Worm (Caenorhabditis elegans): Measurements from ENCODE around the gene iglr-1.

DNA sequence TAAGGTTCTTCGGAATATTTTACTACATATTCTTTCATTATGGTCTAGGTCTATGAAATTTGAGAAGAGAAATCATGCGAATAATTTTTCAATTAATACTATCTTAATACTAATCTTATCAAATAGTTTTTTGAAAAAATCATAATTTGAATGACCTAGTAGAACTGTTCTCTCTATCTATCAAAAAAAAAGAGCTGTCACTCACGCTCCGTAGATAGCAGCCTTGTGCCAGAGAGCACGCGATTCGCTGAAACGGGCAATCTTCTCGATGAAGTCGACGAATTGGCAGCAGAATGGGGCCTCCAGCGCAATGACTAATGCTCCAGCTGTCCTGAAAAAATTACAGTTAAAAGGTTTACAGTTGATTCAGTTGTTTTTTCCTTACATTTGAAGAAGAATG is 21.6 kb downstream of the iglr-1 start:
- no peak for TF ChIP-seq lin-13 (GFP tag; optimal IDR thresholded peaks at IDR 0.05)
- TF ChIP-seq ztf-11 (tag; optimal IDR thresholded peaks at IDR 0.05) = no peak
- no peak for TF ChIP-seq unc-130 (tag; optimal IDR thresholded peaks at IDR 0.05)
- TF ChIP-seq jun-1 (tag; optimal IDR thresholded peaks at IDR 0.05) = no peak
- no peak for TF ChIP-seq elt-3 (tag; optimal IDR thresholded peaks at IDR 0.05)
- TF ChIP-seq ceh-88 (GFP tag; IDR thresholded peaks at IDR 0.05) = no peak
- no peak for TF ChIP-seq unc-62 (GFP tag; optimal IDR thresholded peaks at IDR 0.05)
- TF ChIP-seq C16A3.4 (tag; optimal IDR thresholded peaks at IDR 0.05) = no peak
- no peak for TF ChIP-seq mep-1 (tag; optimal IDR thresholded peaks at IDR 0.05)
- TF ChIP-seq aly-2 (tag; optimal IDR thresholded peaks at IDR 0.05) = no peak

Measured in whole organism, L1 larva.